Worm (Caenorhabditis elegans) whole organism, late embryonic: ENCODE results near the gene nep-25.

Source experiments
- C08G9.2 ChIP-seq: sonication (generic microtip); optimal IDR thresholded peaks from 2 replicates; lab custom pipeline; 2016; ENCODE audit warnings: mild to moderate bottlenecking, missing genetic modification characterization, moderate library complexity, missing compliant biosample characterization
- C38D4.7 ChIP-seq: fragments of 200-800 bp; sonication (Bioruptor generic); optimal IDR thresholded peaks from 2 replicates; lab custom pipeline; 2018; ENCODE audit warnings: mild to moderate bottlenecking, missing genetic modification characterization, moderate library complexity, missing compliant biosample characterization
- F13H6.1 ChIP-seq: sonication (generic microtip); optimal IDR thresholded peaks from 2 replicates; lab custom pipeline; 2016; ENCODE audit warnings: missing genetic modification characterization, missing compliant biosample characterization
- T23F11.4 ChIP-seq: fragments of 200-800 bp; sonication (Bioruptor generic); optimal IDR thresholded peaks from 2 replicates; lab custom pipeline; 2018; ENCODE audit warnings: mild to moderate bottlenecking, missing genetic modification characterization, missing compliant biosample characterization
- Y22D7AL.16 ChIP-seq: sonication (generic microtip); optimal IDR thresholded peaks from 2 replicates; lab custom pipeline; 2016; ENCODE audit warnings: missing genetic modification characterization, missing compliant biosample characterization
- ahr-1 ChIP-seq: sonication (generic microtip); optimal IDR thresholded peaks from 2 replicates; lab custom pipeline; 2016; ENCODE audit warnings: missing genetic modification characterization, missing compliant biosample characterization
- ama-1 ChIP-seq: fragments of 150-350 bp; optimal IDR thresholded peaks from 2 replicates; lab custom pipeline; 2014
- ceh-14 ChIP-seq: sonication (generic microtip); optimal IDR thresholded peaks from 2 replicates; lab custom pipeline; 2016; ENCODE audit warnings: missing genotype, missing genetic modification characterization, missing compliant biosample characterization
- ceh-18 ChIP-seq: sonication (generic microtip); optimal IDR thresholded peaks from 2 replicates; lab custom pipeline; 2016; ENCODE audit warnings: missing genetic modification characterization, missing compliant biosample characterization
- ceh-19 ChIP-seq: fragments of 200-800 bp; sonication (Bioruptor generic); optimal IDR thresholded peaks from 2 replicates; lab custom pipeline; 2018; ENCODE audit warnings: mild to moderate bottlenecking, missing genetic modification characterization, missing compliant biosample characterization
- ceh-22 ChIP-seq: sonication (generic microtip); optimal IDR thresholded peaks from 2 replicates; lab custom pipeline; 2017; ENCODE audit warnings: missing biosample characterization, missing genetic modification characterization
- ceh-24 ChIP-seq: sonication (generic microtip); optimal IDR thresholded peaks from 2 replicates; lab custom pipeline; 2016; ENCODE audit warnings: mild to moderate bottlenecking, missing genetic modification characterization, missing compliant biosample characterization
- ceh-30 ChIP-seq: fragments of 150-350 bp; optimal IDR thresholded peaks from 2 replicates; lab custom pipeline; 2014; ENCODE audit warnings: missing biosample characterization, missing genetic modification characterization
- ceh-45 ChIP-seq: fragments of 200-800 bp; sonication (Bioruptor generic); IDR thresholded peaks from 2 replicates; pipeline ENCODE4 v1.3.6; 2022; ENCODE audit warnings: missing genetic modification reagents, missing genetic modification characterization, missing compliant biosample characterization
- ceh-48 ChIP-seq: sonication (generic microtip); optimal IDR thresholded peaks from 2 replicates; lab custom pipeline; 2016; ENCODE audit warnings: missing genetic modification characterization, inconsistent platforms, missing compliant biosample characterization
- ceh-9 ChIP-seq: sonication (generic microtip); optimal IDR thresholded peaks from 2 replicates; lab custom pipeline; 2016; ENCODE audit warnings: mild to moderate bottlenecking, missing genetic modification characterization, inconsistent platforms, missing compliant biosample characterization
- che-1 ChIP-seq: sonication (generic microtip); optimal IDR thresholded peaks from 2 replicates; lab custom pipeline; 2016; ENCODE audit warnings: mild to moderate bottlenecking, missing genetic modification characterization, missing compliant biosample characterization
- dmd-4 ChIP-seq: sonication (generic microtip); optimal IDR thresholded peaks from 2 replicates; lab custom pipeline; 2016; ENCODE audit warnings: borderline replicate concordance, missing genetic modification characterization, missing compliant biosample characterization
- dve-1 ChIP-seq: sonication (generic microtip); optimal IDR thresholded peaks from 2 replicates; lab custom pipeline; 2017; ENCODE audit warnings: antibody characterized with exemption, mild to moderate bottlenecking, missing genetic modification characterization, missing compliant biosample characterization
- elt-2 ChIP-seq: sonication (generic microtip); optimal IDR thresholded peaks from 2 replicates; lab custom pipeline; 2016; ENCODE audit warnings: missing genetic modification reagents, missing genetic modification characterization, missing compliant biosample characterization
- elt-4 ChIP-seq: sonication (generic microtip); optimal IDR thresholded peaks from 2 replicates; lab custom pipeline; 2016; ENCODE audit warnings: missing genetic modification characterization, missing compliant biosample characterization
- ets-4 ChIP-seq: sonication (generic microtip); optimal IDR thresholded peaks from 2 replicates; lab custom pipeline; 2016; ENCODE audit warnings: missing genetic modification characterization, missing compliant biosample characterization
- eyg-1 ChIP-seq: sonication (generic microtip); optimal IDR thresholded peaks from 2 replicates; lab custom pipeline; 2016; ENCODE audit warnings: missing genotype, missing genetic modification characterization, missing compliant biosample characterization
- fkh-10 ChIP-seq: fragments of 150-350 bp; optimal IDR thresholded peaks from 2 replicates; lab custom pipeline; 2014; ENCODE audit warnings: missing biosample characterization, missing genetic modification reagents, missing genetic modification characterization
- gmeb-2 ChIP-seq: sonication (generic microtip); optimal IDR thresholded peaks from 2 replicates; lab custom pipeline; 2016; ENCODE audit warnings: missing genetic modification characterization, inconsistent platforms, missing compliant biosample characterization
- hlh-13 ChIP-seq: fragments of 200-800 bp; sonication (Bioruptor generic); optimal IDR thresholded peaks from 2 replicates; lab custom pipeline; 2018; ENCODE audit warnings: mild to moderate bottlenecking, missing genetic modification characterization, missing compliant biosample characterization
- hlh-15 ChIP-seq: sonication (generic microtip); optimal IDR thresholded peaks from 2 replicates; lab custom pipeline; 2016; ENCODE audit warnings: missing genetic modification characterization, missing compliant biosample characterization
- hlh-8 ChIP-seq: sonication (generic microtip); optimal IDR thresholded peaks from 2 replicates; lab custom pipeline; 2016; ENCODE audit warnings: missing genotype, missing genetic modification characterization, missing compliant biosample characterization
- lin-11 ChIP-seq: fragments of 200-800 bp; sonication (Bioruptor generic); optimal IDR thresholded peaks from 2 replicates; lab custom pipeline; 2018; ENCODE audit warnings: mild to moderate bottlenecking, missing genetic modification characterization, missing compliant biosample characterization
- madf-2 ChIP-seq: sonication (generic microtip); optimal IDR thresholded peaks from 2 replicates; lab custom pipeline; 2017; ENCODE audit warnings: missing genetic modification characterization, missing compliant biosample characterization
- mec-3 ChIP-seq: sonication (generic microtip); optimal IDR thresholded peaks from 2 replicates; lab custom pipeline; 2016; ENCODE audit warnings: borderline replicate concordance, missing genetic modification characterization, missing compliant biosample characterization
- nhr-11 ChIP-seq: fragments of 150-350 bp; optimal IDR thresholded peaks from 2 replicates; lab custom pipeline; 2014; ENCODE audit warnings: missing biosample characterization, missing genetic modification characterization
- nhr-232 ChIP-seq: sonication (generic microtip); optimal IDR thresholded peaks from 2 replicates; lab custom pipeline; 2016; ENCODE audit warnings: missing genetic modification characterization, missing compliant biosample characterization
- odd-2 ChIP-seq: sonication (generic microtip); optimal IDR thresholded peaks from 2 replicates; lab custom pipeline; 2017; ENCODE audit warnings: antibody characterized with exemption, mild to moderate bottlenecking, missing genetic modification characterization, missing compliant biosample characterization
- pag-3 ChIP-seq: sonication (generic microtip); optimal IDR thresholded peaks from 2 replicates; lab custom pipeline; 2016; ENCODE audit warnings: missing compliant biosample characterization, missing genetic modification characterization, borderline replicate concordance
- pat-9 ChIP-seq: fragments of 200-800 bp; sonication (Bioruptor generic); optimal IDR thresholded peaks from 2 replicates; lab custom pipeline; 2018; ENCODE audit warnings: mild to moderate bottlenecking, missing genetic modification characterization, moderate library complexity, missing compliant biosample characterization
- pax-1 ChIP-seq: fragments of 150-350 bp; optimal IDR thresholded peaks from 2 replicates; lab custom pipeline; 2014; ENCODE audit warnings: missing biosample characterization, missing genetic modification characterization
- pha-2 ChIP-seq: sonication (generic microtip); optimal IDR thresholded peaks from 2 replicates; lab custom pipeline; 2017; ENCODE audit warnings: mild to moderate bottlenecking, missing genetic modification characterization, missing compliant biosample characterization
- pha-4 ChIP-seq: fragments of 150-350 bp; optimal IDR thresholded peaks from 2 replicates; lab custom pipeline; 2018; ENCODE audit warnings: missing biosample characterization, missing genetic modification reagents, missing genetic modification characterization
- pqm-1 ChIP-seq: sonication (generic microtip); optimal IDR thresholded peaks from 2 replicates; lab custom pipeline; 2016; ENCODE audit warnings: missing genetic modification characterization, missing compliant biosample characterization
- pros-1 ChIP-seq: fragments of 150-350 bp; optimal IDR thresholded peaks from 2 replicates; lab custom pipeline; 2014; ENCODE audit warnings: missing biosample characterization, missing genetic modification reagents, missing genetic modification characterization
- ref-2 ChIP-seq: sonication (generic microtip); optimal IDR thresholded peaks from 2 replicates; lab custom pipeline; 2016; ENCODE audit warnings: missing genetic modification characterization, missing compliant biosample characterization
- rnt-1 ChIP-seq: sonication (generic microtip); optimal IDR thresholded peaks from 2 replicates; lab custom pipeline; 2016; ENCODE audit warnings: missing genetic modification characterization, missing compliant biosample characterization
- sdc-2 ChIP-seq: sonication (generic microtip); optimal IDR thresholded peaks from 2 replicates; lab custom pipeline; 2016; ENCODE audit warnings: missing genotype, missing genetic modification characterization, missing compliant biosample characterization
- sox-4 ChIP-seq: sonication (generic microtip); optimal IDR thresholded peaks from 2 replicates; lab custom pipeline; 2017; ENCODE audit warnings: mild to moderate bottlenecking, missing genetic modification characterization, inconsistent platforms, missing compliant biosample characterization
- syd-9 ChIP-seq: sonication (generic microtip); optimal IDR thresholded peaks from 2 replicates; lab custom pipeline; 2016; ENCODE audit warnings: mild to moderate bottlenecking, missing genetic modification characterization, moderate library complexity, missing compliant biosample characterization
- tbx-2 ChIP-seq: sonication (generic microtip); optimal IDR thresholded peaks from 2 replicates; lab custom pipeline; 2016; ENCODE audit warnings: missing genetic modification characterization, missing compliant biosample characterization
- tbx-7 ChIP-seq: sonication (generic microtip); optimal IDR thresholded peaks from 2 replicates; lab custom pipeline; 2016; ENCODE audit warnings: missing genotype, missing genetic modification characterization, missing compliant biosample characterization
- unc-3 ChIP-seq, 2 experiments: fragments of 200-800 bp in 1 of 2; sonication (Bioruptor generic) in 1 of 2; sonication (generic microtip) in 1 of 2; conservative IDR thresholded peaks in 1 of 2; optimal IDR thresholded peaks in 1 of 2; 2 replicates each; pipeline versions ENCODE4 v1.3.6 to Lab custom; 2016 to 2022; ENCODE audit warnings: missing compliant biosample characterization in 2 of 2, missing genetic modification characterization in 2 of 2, missing genetic modification reagents in 1 of 2
- unc-42 ChIP-seq: sonication (generic microtip); optimal IDR thresholded peaks from 2 replicates; lab custom pipeline; 2016; ENCODE audit warnings: missing genotype, missing genetic modification characterization, missing compliant biosample characterization
- unc-55 ChIP-seq: sonication (generic microtip); optimal IDR thresholded peaks from 2 replicates; lab custom pipeline; 2017; ENCODE audit warnings: missing biosample characterization, missing genetic modification reagents, missing genetic modification characterization
- unc-86 ChIP-seq: sonication (generic microtip); optimal IDR thresholded peaks from 2 replicates; lab custom pipeline; 2016; ENCODE audit warnings: missing genetic modification characterization, missing compliant biosample characterization
- ztf-16 ChIP-seq: sonication (generic microtip); optimal IDR thresholded peaks from 2 replicates; lab custom pipeline; 2017; ENCODE audit warnings: missing genetic modification characterization, missing compliant biosample characterization

Gene nep-25

ce11 chrII:5836153-5836719 lies 5.8 kb upstream of the nep-25 start, which contains the start of gene fzo-1:
TSS of gene fzo-1 (minus strand) at chrII:5836203.
- no peak for TF ChIP-seq madf-2 (tag; lab: Kevin White, UChicago)
- TF ChIP-seq odd-2 (tag; lab: Kevin White, UChicago), result no peak
- TF ChIP-seq ceh-14 (tag; lab: Kevin White, UChicago), result peak; percentile 88
- no peak for TF ChIP-seq ceh-45 (GFP tag; lab: Robert Waterston, UW)
- TF ChIP-seq eyg-1 (tag; lab: Kevin White, UChicago), result peak; percentile 67
- TF ChIP-seq pha-4 (tag; lab: Kevin White, UChicago), result no peak
- peak; percentile 15 for TF ChIP-seq unc-86 (tag; lab: Kevin White, UChicago)
- TF ChIP-seq nhr-232, result no peak
- TF ChIP-seq syd-9 (tag; lab: Kevin White, UChicago), result peak; percentile 16
- no peak for TF ChIP-seq pros-1 (tag; lab: Kevin White, UChicago)
- TF ChIP-seq ceh-18 (tag; lab: Kevin White, UChicago), result peak; percentile 28
- peak; percentile 42 for TF ChIP-seq gmeb-2 (tag; lab: Kevin White, UChicago)
- TF ChIP-seq ceh-30 (tag; lab: Kevin White, UChicago), result no peak
- no peak for TF ChIP-seq unc-55 (GFP tag; lab: Kevin White, UChicago)
- TF ChIP-seq mec-3 (tag; lab: Kevin White, UChicago), result peak; percentile 40
- TF ChIP-seq unc-3 (GFP tag; conservative IDR thresholded peaks at IDR 0.05; lab: Robert Waterston, UW), result no peak
- peak; percentile 74 for TF ChIP-seq unc-3 (tag; optimal IDR thresholded peaks at IDR 0.05; lab: Kevin White, UChicago)
- TF ChIP-seq tbx-7 (tag; lab: Kevin White, UChicago), result peak; percentile 97
- peak; percentile 74 for TF ChIP-seq pqm-1 (tag; lab: Kevin White, UChicago)
- peak; percentile 49 for TF ChIP-seq pax-1 (tag; lab: Kevin White, UChicago)
- TF ChIP-seq C08G9.2 (tag; lab: Kevin White, UChicago), result peak; percentile 90
- peak; percentile 81 for TF ChIP-seq ahr-1 (tag; lab: Kevin White, UChicago)
- TF ChIP-seq tbx-2, result peak; percentile 95
- TF ChIP-seq ceh-48 (tag; lab: Kevin White, UChicago), result peak; percentile 23
- TF ChIP-seq ref-2 (tag; lab: Kevin White, UChicago), result peak; percentile 91
- TF ChIP-seq che-1 (tag; lab: Kevin White, UChicago), result no peak
- peak; percentile 60 for TF ChIP-seq hlh-15
- TF ChIP-seq elt-2, result peak; percentile 97
- no peak for TF ChIP-seq C38D4.7 (GFP tag; lab: Kevin White, UChicago)
- no peak for TF ChIP-seq ama-1
- peak; percentile 92 for TF ChIP-seq hlh-8
- no peak for TF ChIP-seq nhr-11 (tag; lab: Kevin White, UChicago)
- no peak for TF ChIP-seq lin-11 (tag; lab: Kevin White, UChicago)
- TF ChIP-seq pag-3 (tag; lab: Kevin White, UChicago), result peak; percentile 75
- TF ChIP-seq F13H6.1, result peak; percentile 80
- peak; percentile 71 for TF ChIP-seq unc-42 (tag; lab: Kevin White, UChicago)
- TF ChIP-seq sox-4, result no peak
- peak; percentile 36 for TF ChIP-seq dmd-4
- TF ChIP-seq ceh-9 (tag; lab: Kevin White, UChicago), result no peak
- peak; percentile 68 for TF ChIP-seq sdc-2 (tag; lab: Kevin White, UChicago)
- TF ChIP-seq ets-4, result peak; percentile 92
- TF ChIP-seq ceh-19 (GFP tag; lab: Kevin White, UChicago), result peak; percentile 39
- TF ChIP-seq fkh-10 (GFP tag; lab: Kevin White, UChicago), result no peak
- TF ChIP-seq rnt-1, result peak; percentile 59
- peak; percentile 68 for TF ChIP-seq ztf-16 (tag; lab: Kevin White, UChicago)
- TF ChIP-seq elt-4 (tag; lab: Kevin White, UChicago), result no peak
- TF ChIP-seq pat-9 (tag; lab: Kevin White, UChicago), result no peak
- TF ChIP-seq T23F11.4, result no peak
- TF ChIP-seq dve-1 (tag; lab: Kevin White, UChicago), result no peak
- no peak for TF ChIP-seq Y22D7AL.16 (tag; lab: Kevin White, UChicago)
- no peak for TF ChIP-seq hlh-13 (GFP tag; lab: Kevin White, UChicago)
- TF ChIP-seq ceh-22 (tag; lab: Kevin White, UChicago), result no peak
- peak; percentile 54 for TF ChIP-seq pha-2 (tag; lab: Kevin White, UChicago)
- peak; percentile 35 for TF ChIP-seq ceh-24 (tag; lab: Kevin White, UChicago)
